Worm (Caenorhabditis elegans): ENCODE results near the gene nhr-55.

The nhr-55 gene

DNA sequence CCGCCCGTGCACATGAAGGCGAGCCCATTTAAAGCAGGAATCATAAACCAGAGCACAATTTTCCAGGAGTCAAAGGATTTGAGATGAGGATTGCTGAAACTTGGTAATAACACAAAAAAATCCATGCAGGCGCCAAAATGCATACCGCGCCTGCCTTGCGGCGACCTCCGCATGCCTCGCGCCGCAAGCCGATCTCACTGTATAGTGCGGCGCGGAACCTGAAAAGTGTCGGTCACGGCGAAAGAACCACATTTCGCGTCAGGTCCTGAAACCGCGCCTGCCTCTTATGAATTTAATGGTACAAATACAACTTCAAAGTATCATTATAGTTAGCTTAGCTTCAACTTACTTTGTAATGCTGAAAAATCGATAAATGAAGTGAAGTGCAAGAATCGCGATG, 22.6 kb downstream of the nhr-55 start:
- TF ChIP-seq snpc-4 (GFP tag; optimal IDR thresholded peaks at IDR 0.05), result no peak
- peak in 1 of 4 experiments; percentile 1 for TF ChIP-seq snpc-4 (tag; optimal IDR thresholded peaks at IDR 0.05)
- TF ChIP-seq zfh-2 (GFP tag; conservative IDR thresholded peaks at IDR 0.05), result peak; percentile 73
- no peak for TF ChIP-seq zim-3 (tag; optimal IDR thresholded peaks at IDR 0.05)
- TF ChIP-seq ceh-27 (GFP tag; optimal IDR thresholded peaks at IDR 0.05), result no peak
- no peak for TF ChIP-seq die-1 (tag; optimal IDR thresholded peaks at IDR 0.05)
- TF ChIP-seq C06A6.2 (GFP tag; conservative IDR thresholded peaks at IDR 0.05), result no peak

DNA sequence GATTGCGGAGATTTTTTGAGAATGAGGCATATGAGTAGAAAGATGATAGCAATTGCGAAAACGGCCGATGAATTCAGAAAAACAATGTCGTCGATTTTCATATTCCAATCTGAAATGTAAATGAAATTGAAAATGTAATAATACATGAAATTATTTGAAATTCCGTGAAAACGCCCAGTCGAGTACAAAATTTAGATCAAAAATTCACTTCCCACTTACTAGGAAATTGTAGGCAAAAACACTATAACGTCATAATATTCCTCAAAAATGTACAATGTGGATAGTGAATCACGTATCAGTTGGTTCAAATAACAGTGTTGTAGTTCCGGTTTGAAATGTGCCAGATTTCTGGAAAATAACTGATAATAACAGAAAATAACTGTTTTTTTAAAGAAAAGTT, 23.3 kb downstream of the nhr-55 start, which contains the start of gene str-256:
Gene str-256 (minus strand): TSS at position 101 of the 400 bp plus-strand sequence.
- TF ChIP-seq cebp-2 (GFP tag; IDR thresholded peaks at IDR 0.05), result no peak
- no peak for TF ChIP-seq ceh-79 (tag; optimal IDR thresholded peaks at IDR 0.05)
- no peak for TF ChIP-seq nfya-2 (GFP tag; IDR thresholded peaks at IDR 0.05)
- no peak for TF ChIP-seq fkh-3 (tag; optimal IDR thresholded peaks at IDR 0.05)
- no peak for TF ChIP-seq akir-1 (GFP tag; optimal IDR thresholded peaks at IDR 0.05)
- no peak for TF ChIP-seq bed-1 (GFP tag; IDR thresholded peaks at IDR 0.05)
- no peak for TF ChIP-seq ZK185.1 (tag; optimal IDR thresholded peaks at IDR 0.05; ENCODE audit: poor library complexity, severe bottlenecking)
- no peak for TF ChIP-seq nhr-120 (GFP tag; IDR thresholded peaks at IDR 0.05)

DNA sequence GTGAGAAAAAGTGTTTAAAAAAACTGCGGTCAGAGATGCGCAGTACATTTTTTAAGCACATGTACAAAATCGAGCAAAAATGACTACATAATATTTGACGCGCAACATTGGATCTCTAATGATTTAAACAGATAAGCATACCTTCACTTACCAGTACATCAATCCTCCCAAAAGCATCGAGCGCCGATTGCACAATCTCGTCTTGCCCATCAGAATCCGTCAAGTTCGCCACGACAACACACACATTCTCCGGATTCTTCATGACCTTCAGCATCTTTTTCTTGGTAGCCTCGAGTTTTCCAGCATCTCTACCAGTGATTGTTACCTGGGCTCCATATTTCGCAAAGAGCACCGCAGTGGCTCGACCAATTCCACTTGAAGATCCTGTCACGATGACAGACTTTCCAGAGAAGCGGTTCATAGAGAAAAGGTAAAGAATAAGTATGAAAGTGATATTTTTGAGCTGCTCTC, 24.9 kb downstream of the nhr-55 start, which contains the start of gene T01G6.10:
Gene T01G6.10 (minus strand): TSS at position 421 of the 471 bp plus-strand sequence.
- no peak for TF ChIP-seq pha-4 (tag; optimal IDR thresholded peaks at IDR 0.05)
- no peak for TF ChIP-seq tbx-9 (tag; optimal IDR thresholded peaks at IDR 0.05; ENCODE audit: borderline replicate concordance)
- no peak for TF ChIP-seq F10E7.11 (tag; optimal IDR thresholded peaks at IDR 0.05)
- TF ChIP-seq snpc-1.1 (tag; optimal IDR thresholded peaks at IDR 0.05; ENCODE audit: insufficient read depth), result no peak
- no peak for TF ChIP-seq lin-54 (GFP tag; optimal IDR thresholded peaks at IDR 0.05)
- TF ChIP-seq Y53G8AR.9 (GFP tag; conservative IDR thresholded peaks at IDR 0.05), result no peak
- TF ChIP-seq madf-3 (GFP tag; IDR thresholded peaks at IDR 0.05), result no peak
- TF ChIP-seq mel-28 (tag; optimal IDR thresholded peaks at IDR 0.05; ENCODE audit: borderline replicate concordance), result no peak
- TF ChIP-seq ceh-79 (tag; optimal IDR thresholded peaks at IDR 0.05), result no peak
- no peak for TF ChIP-seq nhr-90 (tag; optimal IDR thresholded peaks at IDR 0.05)
- no peak for TF ChIP-seq hlh-26 (GFP tag; conservative IDR thresholded peaks at IDR 0.05)
- no peak for TF ChIP-seq attf-5 (GFP tag; optimal IDR thresholded peaks at IDR 0.05)
- no peak for TF ChIP-seq F57A8.1 (GFP tag; optimal IDR thresholded peaks at IDR 0.05)
- TF ChIP-seq dpl-1 (GFP tag; optimal IDR thresholded peaks at IDR 0.05), result no peak
- no peak for TF ChIP-seq ZK185.1 (tag; optimal IDR thresholded peaks at IDR 0.05; ENCODE audit: poor library complexity, severe bottlenecking)

DNA sequence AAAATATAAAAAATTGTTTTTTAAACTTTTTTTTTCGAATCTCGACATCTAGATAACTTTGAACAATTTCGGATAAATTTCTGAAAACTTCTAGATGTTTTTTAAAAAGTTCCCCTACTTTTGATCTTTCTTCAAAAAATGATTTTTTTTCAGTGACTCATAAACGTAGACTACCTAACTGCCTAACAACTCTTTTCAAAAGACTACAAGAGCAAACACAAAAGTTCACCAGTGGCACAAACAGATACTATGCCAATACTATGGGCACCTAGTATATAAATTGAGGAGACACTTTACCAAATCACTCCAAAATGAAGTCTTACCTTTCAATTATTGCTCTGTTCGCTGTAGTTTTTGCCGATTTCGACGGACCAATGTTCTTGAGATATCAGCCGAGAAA, 25.8 kb downstream of the nhr-55 start, which contains the start of gene srlf-35:
Gene srlf-35 (plus strand): TSS at position 301 of the 400 bp plus-strand sequence.
- TF ChIP-seq ets-4 (GFP tag; optimal IDR thresholded peaks at IDR 0.05), result no peak
- no peak for TF ChIP-seq cebp-1 (GFP tag; IDR thresholded peaks at IDR 0.05)
- no peak for TF ChIP-seq cebp-1 (tag; optimal IDR thresholded peaks at IDR 0.05)
- no peak for TF ChIP-seq Y56A3A.18 (GFP tag; IDR thresholded peaks at IDR 0.05)
- TF ChIP-seq F39B2.1 (GFP tag; IDR thresholded peaks at IDR 0.05), result no peak
- TF ChIP-seq ztf-25 (GFP tag; IDR thresholded peaks at IDR 0.05), result no peak
- no peak for TF ChIP-seq chd-7 (tag; optimal IDR thresholded peaks at IDR 0.05)
- no peak for TF ChIP-seq egl-44 (GFP tag; IDR thresholded peaks at IDR 0.05)
- no peak for TF ChIP-seq ceh-91 (GFP tag; IDR thresholded peaks at IDR 0.05)
- no peak for TF ChIP-seq ztf-3 (GFP tag; optimal IDR thresholded peaks at IDR 0.05)
- TF ChIP-seq attf-5 (GFP tag; optimal IDR thresholded peaks at IDR 0.05), result no peak
- TF ChIP-seq Y53F4B.3 (GFP tag; IDR thresholded peaks at IDR 0.05), result no peak
- no peak for TF ChIP-seq Y53G8AR.9 (GFP tag; conservative IDR thresholded peaks at IDR 0.05)
- TF ChIP-seq F57C9.4 (tag; optimal IDR thresholded peaks at IDR 0.05), result no peak
- no peak for TF ChIP-seq F22D6.2 (tag; optimal IDR thresholded peaks at IDR 0.05)
- no peak for TF ChIP-seq Y95B8A.8 (GFP tag; IDR thresholded peaks at IDR 0.05)
